Worm (Caenorhabditis elegans): ENCODE measurements around the gene M163.8.

DNA sequence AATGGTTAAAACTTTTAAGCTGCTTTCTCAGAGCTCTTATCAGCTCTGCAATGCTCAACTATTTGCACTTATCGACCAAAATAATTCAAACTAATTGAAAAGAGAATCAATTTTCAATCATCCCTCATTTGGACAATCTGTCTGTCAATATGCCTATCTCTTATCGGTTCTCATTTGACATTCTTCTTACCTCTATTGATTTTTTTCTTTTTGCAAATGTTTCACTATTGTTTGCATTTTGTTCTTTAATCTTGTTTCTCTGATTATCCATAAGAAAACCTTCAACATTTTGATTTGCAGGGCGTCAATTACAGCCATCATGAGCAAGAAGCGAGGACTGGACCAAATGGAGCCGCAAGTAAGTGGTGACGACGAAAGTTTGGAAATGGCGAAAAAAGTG is 31.6 kb downstream of the M163.8 start, which contains the start of gene D1025.10:
- TF ChIP-seq arid-1 (GFP tag; conservative IDR thresholded peaks at IDR 0.05) (no peak), ztf-11 (tag; optimal IDR thresholded peaks at IDR 0.05) (no peak), nhr-76 (tag; optimal IDR thresholded peaks at IDR 0.05) (no peak), Y48G9A.11 (GFP tag; IDR thresholded peaks at IDR 0.05) (no peak), hmg-1.1 (GFP tag; IDR thresholded peaks at IDR 0.05) (no peak), ama-1 (optimal IDR thresholded peaks at IDR 0.05) (no peak), unc-39 (tag; optimal IDR thresholded peaks at IDR 0.05) (no peak)

Measured in whole organism, L4 larva.